Worm (Caenorhabditis elegans) whole organism, L1 larva: Measurements from ENCODE around the gene R160.5.

ENCODE experiments used
- nhr-20 ChIP-seq: sonication (generic microtip); optimal IDR thresholded peaks from 2 replicates; lab custom pipeline; 2016; ENCODE audit warnings: mild to moderate bottlenecking, missing genetic modification characterization, missing compliant biosample characterization
- nhr-28 ChIP-seq: fragments of 150-350 bp; optimal IDR thresholded peaks from 2 replicates; lab custom pipeline; 2014; ENCODE audit warnings: missing biosample characterization, missing genetic modification characterization
- unc-130 ChIP-seq: fragments of 150-350 bp; optimal IDR thresholded peaks from 2 replicates; lab custom pipeline; 2017; ENCODE audit warnings: missing biosample characterization, missing genetic modification characterization, inconsistent platforms

- TF ChIP-seq nhr-28 = no peak
- TF ChIP-seq nhr-20 (tag; lab: Kevin White, UChicago) = no peak
- TF ChIP-seq unc-130 (tag; lab: Kevin White, UChicago) = no peak
These were observed 17.3 kb downstream of the R160.5 start, which contains the start of gene col-165 for ce11 chrX:4353318-4353717.
